Fruit fly (Drosophila melanogaster) whole organism, embryonic: ENCODE data around the gene Dred.

Experiments used
- Atf3 ChIP-seq: fragments of 200-800 bp; sonication (Bioruptor generic); optimal IDR thresholded peaks from 3 replicates; lab custom pipeline; 2016; ENCODE audit warnings: missing biosample characterization, missing genetic modification characterization
- B-H2 ChIP-seq: fragments of 200-800 bp; sonication (Bioruptor generic); optimal IDR thresholded peaks from 2 replicates; lab custom pipeline; 2018; ENCODE audit warnings: missing biosample characterization, mild to moderate bottlenecking, missing genetic modification characterization
- CG1024 ChIP-seq: fragments of 200-800 bp; sonication (Bioruptor generic); IDR thresholded peaks from 2 replicates; pipeline ENCODE4 v1.3.6; 2022; ENCODE audit warnings: missing biosample characterization, missing genetic modification characterization
- CG10959 ChIP-seq: fragments of 200-800 bp; sonication (Bioruptor generic); IDR thresholded peaks from 2 replicates; pipeline ENCODE4 v1.3.6; 2022; ENCODE audit warnings: missing biosample characterization, missing genetic modification characterization
- CG10979 ChIP-seq: fragments of 200-800 bp; sonication (Bioruptor generic); optimal IDR thresholded peaks from 2 replicates; lab custom pipeline; 2018; ENCODE audit warnings: missing biosample characterization, mild to moderate bottlenecking, missing genetic modification characterization, moderate library complexity
- CG11085 ChIP-seq: fragments of 200-800 bp; sonication (Bioruptor generic); IDR thresholded peaks from 2 replicates; pipeline ENCODE4 v1.3.6; 2022; ENCODE audit warnings: missing biosample characterization, missing genetic modification characterization
- CG11456 ChIP-seq: fragments of 200-800 bp; sonication (Bioruptor generic); IDR thresholded peaks from 3 replicates; pipeline ENCODE4 v1.3.6; 2022; ENCODE audit warnings: missing biosample characterization, missing genetic modification characterization
- CG11504 ChIP-seq: fragments of 200-800 bp; sonication (Bioruptor generic); optimal IDR thresholded peaks from 3 replicates; lab custom pipeline; 2019; ENCODE audit warnings: missing biosample characterization, mild to moderate bottlenecking, missing genetic modification characterization, moderate library complexity
- CG12659 ChIP-seq: fragments of 200-800 bp; sonication (Bioruptor generic); optimal IDR thresholded peaks from 3 replicates; lab custom pipeline; 2017; ENCODE audit warnings: mild to moderate bottlenecking, missing biosample characterization, missing genetic modification reagents, missing genetic modification characterization
- CG13624 ChIP-seq: fragments of 200-800 bp; sonication (Bioruptor generic); optimal IDR thresholded peaks from 2 replicates; lab custom pipeline; 2016; ENCODE audit warnings: missing biosample characterization, missing genetic modification characterization
- CG14014 ChIP-seq: fragments of 200-800 bp; sonication (Bioruptor generic); IDR thresholded peaks from 2 replicates; pipeline ENCODE4 v1.3.6; 2022; ENCODE audit warnings: missing biosample characterization, missing genetic modification characterization
- CG14710 ChIP-seq: fragments of 200-800 bp; sonication (Bioruptor generic); optimal IDR thresholded peaks from 3 replicates; lab custom pipeline; 2019; ENCODE audit warnings: missing biosample characterization, mild to moderate bottlenecking, missing genetic modification characterization, moderate library complexity
- CG16813 ChIP-seq: fragments of 200-800 bp; sonication (Bioruptor generic); IDR thresholded peaks from 3 replicates; pipeline ENCODE4 v1.3.6; 2022; ENCODE audit warnings: missing biosample characterization, missing genetic modification characterization; ENCODE audit not compliant: partially characterized antibody
- CG2202 ChIP-seq: fragments of 200-800 bp; sonication (Bioruptor generic); optimal IDR thresholded peaks from 2 replicates; lab custom pipeline; 2018; ENCODE audit warnings: missing biosample characterization, mild to moderate bottlenecking, missing genetic modification characterization
- CG2889 ChIP-seq: fragments of 200-800 bp; sonication (Bioruptor generic); IDR thresholded peaks from 3 replicates; pipeline ENCODE4 v1.3.6; 2022; ENCODE audit warnings: missing biosample characterization, missing genetic modification characterization
- CG32772 ChIP-seq: fragments of 200-800 bp; sonication (Bioruptor generic); IDR thresholded peaks from 2 replicates; pipeline ENCODE4 v1.3.6; 2022; ENCODE audit warnings: missing biosample characterization, missing genetic modification characterization
- CG33213 ChIP-seq: fragments of 200-800 bp; sonication (Bioruptor generic); optimal IDR thresholded peaks from 3 replicates; lab custom pipeline; 2016; ENCODE audit warnings: missing biosample characterization, missing genetic modification characterization
- CG42726 ChIP-seq: fragments of 200-800 bp; sonication (Bioruptor generic); IDR thresholded peaks from 2 replicates; pipeline ENCODE4 v1.3.6; 2022; ENCODE audit warnings: missing biosample characterization, missing genetic modification characterization; ENCODE audit not compliant: partially characterized antibody
- CG4328 ChIP-seq: fragments of 200-800 bp; sonication (Bioruptor generic); optimal IDR thresholded peaks from 3 replicates; lab custom pipeline; 2017; ENCODE audit warnings: missing biosample characterization, missing genetic modification reagents, missing genetic modification characterization
- CG8765 ChIP-seq: fragments of 200-800 bp; sonication (Bioruptor generic); IDR thresholded peaks from 2 replicates; pipeline ENCODE4 v1.3.6; 2022; ENCODE audit warnings: missing biosample characterization, missing genetic modification characterization
- CG9876 ChIP-seq: fragments of 200-800 bp; sonication (Bioruptor generic); optimal IDR thresholded peaks from 2 replicates; lab custom pipeline; 2016; ENCODE audit warnings: missing biosample characterization, missing genetic modification characterization
- Dp ChIP-seq: fragments of 200-800 bp; sonication (Bioruptor generic); optimal IDR thresholded peaks from 2 replicates; lab custom pipeline; 2018; ENCODE audit warnings: missing biosample characterization, mild to moderate bottlenecking, missing genetic modification characterization, moderate library complexity
- GATAe ChIP-seq: fragments of 200-800 bp; sonication (Bioruptor generic); conservative IDR thresholded peaks from 2 replicates; pipeline ENCODE4 v1.3.6; 2022; ENCODE audit warnings: missing biosample characterization, missing genetic modification characterization
- HLHmδ ChIP-seq: fragments of 200-800 bp; sonication (Bioruptor generic); optimal IDR thresholded peaks from 2 replicates; lab custom pipeline; 2018; ENCODE audit warnings: missing biosample characterization, mild to moderate bottlenecking, missing genetic modification characterization, moderate library complexity
- Hr3 ChIP-seq: fragments of 200-800 bp; sonication (Bioruptor generic); optimal IDR thresholded peaks from 3 replicates; lab custom pipeline; 2016; ENCODE audit warnings: missing biosample characterization, missing genetic modification characterization
- Hsf ChIP-seq: fragments of 200-800 bp; sonication (Bioruptor generic); optimal IDR thresholded peaks from 3 replicates; lab custom pipeline; 2016; ENCODE audit warnings: missing biosample characterization, missing genetic modification characterization
- MTF-1 ChIP-seq: fragments of 200-800 bp; sonication (Bioruptor generic); optimal IDR thresholded peaks from 2 replicates; lab custom pipeline; 2018; ENCODE audit warnings: missing biosample characterization, mild to moderate bottlenecking, missing genetic modification characterization, borderline replicate concordance
- Myb ChIP-seq: fragments of 200-800 bp; sonication (Bioruptor generic); optimal IDR thresholded peaks from 2 replicates; lab custom pipeline; 2016; ENCODE audit warnings: missing biosample characterization, missing genetic modification characterization
- Ravus ChIP-seq: fragments of 200-800 bp; sonication (Bioruptor generic); IDR thresholded peaks from 2 replicates; pipeline ENCODE4 v1.3.6; 2022; ENCODE audit warnings: missing biosample characterization, missing genetic modification characterization
- Rfx ChIP-seq: fragments of 200-800 bp; sonication (Bioruptor generic); IDR thresholded peaks from 2 replicates; pipeline ENCODE4 v1.3.6; 2022; ENCODE audit warnings: missing biosample characterization, missing genetic modification characterization
- Stat92E ChIP-seq, 3 experiments: fragments of >200 bp in 2 of 3; fragments of 200-800 bp in 1 of 3; sonication (Bioruptor generic) in 1 of 3; optimal IDR thresholded peaks; 2 replicates each; lab custom pipeline; 2017 to 2019; ENCODE audit warnings: missing biosample characterization in 3 of 3, missing genetic modification characterization in 3 of 3, mild to moderate bottlenecking in 1 of 3, moderate library complexity in 1 of 3
- Xbp1 ChIP-seq: fragments of 200-800 bp; sonication (Bioruptor generic); optimal IDR thresholded peaks from 3 replicates; lab custom pipeline; 2016; ENCODE audit warnings: missing biosample characterization, mild to moderate bottlenecking, missing genetic modification characterization
- aop ChIP-seq: fragments of 200-800 bp; sonication (Bioruptor generic); IDR thresholded peaks from 2 replicates; pipeline ENCODE4 v1.3.6; 2022; ENCODE audit warnings: missing biosample characterization, missing genetic modification characterization
- dpn ChIP-seq, 2 experiments: fragments of 200-800 bp; sonication (Bioruptor generic); optimal IDR thresholded peaks; 3 replicates each; lab custom pipeline; 2016; ENCODE audit warnings: missing biosample characterization in 2 of 2, missing genetic modification characterization in 2 of 2
- gfzf ChIP-seq: fragments of 200-800 bp; sonication (Bioruptor generic); optimal IDR thresholded peaks from 2 replicates; lab custom pipeline; 2016; ENCODE audit warnings: missing biosample characterization, mild to moderate bottlenecking, missing genetic modification characterization, moderate library complexity
- hb ChIP-seq: fragments of 200-800 bp; sonication (Bioruptor generic); IDR thresholded peaks from 3 replicates; pipeline ENCODE4 v1.3.6; 2022; ENCODE audit warnings: missing biosample characterization, missing genetic modification characterization; ENCODE audit not compliant: partially characterized antibody
- kay ChIP-seq: fragments of 200-800 bp; sonication (Bioruptor generic); optimal IDR thresholded peaks from 2 replicates; lab custom pipeline; 2016; ENCODE audit warnings: missing biosample characterization, missing genetic modification characterization
- kni ChIP-seq: fragments of 200-800 bp; sonication (Bioruptor generic); optimal IDR thresholded peaks from 3 replicates; lab custom pipeline; 2017; ENCODE audit warnings: mild to moderate bottlenecking, missing biosample characterization, missing genetic modification reagents, missing genetic modification characterization
- luna ChIP-seq: fragments of 200-800 bp; sonication (Bioruptor generic); optimal IDR thresholded peaks from 2 replicates; lab custom pipeline; 2016; ENCODE audit warnings: missing biosample characterization, missing genetic modification characterization
- nerfin-1 ChIP-seq: fragments of 200-800 bp; sonication (Bioruptor generic); optimal IDR thresholded peaks from 3 replicates; lab custom pipeline; 2019; ENCODE audit warnings: missing biosample characterization, mild to moderate bottlenecking, missing genetic modification characterization, moderate library complexity
- nerfin-2 ChIP-seq: fragments of 200-800 bp; sonication (Bioruptor generic); IDR thresholded peaks from 2 replicates; pipeline ENCODE4 v1.3.6; 2022; ENCODE audit warnings: missing biosample characterization, missing genetic modification characterization; ENCODE audit not compliant: partially characterized antibody
- pzg ChIP-seq: fragments of 200-800 bp; sonication (Bioruptor generic); optimal IDR thresholded peaks from 3 replicates; lab custom pipeline; 2018; ENCODE audit warnings: missing biosample characterization, mild to moderate bottlenecking, missing genetic modification characterization, moderate library complexity
- ro ChIP-seq: fragments of 200-800 bp; sonication (Bioruptor generic); IDR thresholded peaks from 2 replicates; pipeline ENCODE4 v1.3.6; 2022; ENCODE audit warnings: missing biosample characterization, missing genetic modification characterization
- sens ChIP-seq: fragments of 200-800 bp; sonication (Bioruptor generic); peaks from one replicate; lab custom pipeline; 2016; ENCODE audit warnings: missing biosample characterization, missing genetic modification characterization
- shn ChIP-seq: fragments of 200-800 bp; sonication (Bioruptor generic); optimal IDR thresholded peaks from 3 replicates; lab custom pipeline; 2016; ENCODE audit warnings: missing biosample characterization, missing genetic modification characterization
- slp2 ChIP-seq: fragments of 200-800 bp; sonication (Bioruptor generic); optimal IDR thresholded peaks from 2 replicates; lab custom pipeline; 2016; ENCODE audit warnings: missing biosample characterization, missing genetic modification characterization
- sr ChIP-seq: fragments of 200-800 bp; sonication (Bioruptor generic); IDR thresholded peaks from 3 replicates; pipeline ENCODE4 v1.3.6; 2022; ENCODE audit warnings: missing biosample characterization, missing genetic modification characterization
- tgo ChIP-seq: fragments of 200-800 bp; sonication (Bioruptor generic); IDR thresholded peaks from 3 replicates; pipeline ENCODE4 v1.3.6; 2022; ENCODE audit warnings: missing biosample characterization, missing genetic modification characterization
- ttk ChIP-seq: fragments of 200-800 bp; sonication (Bioruptor generic); IDR thresholded peaks from 2 replicates; pipeline ENCODE4 v2.1.2; 2022; ENCODE audit warnings: missing biosample characterization, missing genetic modification characterization
- wdn ChIP-seq: fragments of 200-800 bp; sonication (Bioruptor generic); IDR thresholded peaks from 2 replicates; pipeline ENCODE4 v1.3.6; 2022; ENCODE audit warnings: missing biosample characterization, missing genetic modification characterization

Dred gene

DNA sequence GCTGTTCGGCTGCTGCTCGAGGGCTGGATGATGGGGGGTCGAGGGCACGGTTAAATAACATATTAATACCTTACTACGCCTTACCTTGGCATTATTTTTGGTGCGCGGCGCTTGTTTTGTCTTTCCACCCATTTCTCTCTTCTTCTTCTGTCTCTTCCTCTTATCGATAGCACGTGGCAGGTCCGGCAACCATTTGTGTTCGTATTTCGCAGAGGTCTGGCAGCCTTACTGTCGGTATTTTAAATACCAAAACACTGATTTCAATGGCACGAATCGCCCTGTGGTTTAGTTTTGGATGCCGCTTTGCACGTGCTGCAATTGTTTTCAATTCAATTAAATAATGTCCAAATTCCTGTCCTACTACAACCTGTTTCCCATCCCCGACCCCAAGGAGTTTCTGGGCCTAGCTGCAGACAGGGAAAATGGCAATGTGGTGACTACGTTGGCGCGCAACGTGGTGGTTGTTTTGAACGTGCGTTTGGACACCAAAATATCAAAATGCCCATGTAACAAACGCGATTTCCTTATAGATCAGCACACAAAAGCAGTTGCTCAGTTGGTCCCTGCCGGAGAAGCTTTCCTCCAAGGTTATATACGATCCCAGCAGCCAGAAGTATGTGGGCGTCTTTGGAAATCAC, 8.2 kb upstream of the Dred start, which contains the start of the genes Ltn1 and CG9300:
Ltn1 (minus strand) TSS at position 155 of the 638 bp plus-strand sequence.
CG9300 (plus strand) TSS at position 285 of the 638 bp plus-strand sequence.
- TF ChIP-seq CG11504 (no peak), sens (peak; percentile 93), sr (GFP tag; lab: Robert Waterston, UW) (no peak), nerfin-1 (tag; lab: Kevin White, UChicago) (no peak), CG16813 (GFP tag; lab: Robert Waterston, UW) (peak; percentile 51; the same call in 2 of the 3 replicates), CG11456 (GFP tag; lab: Robert Waterston, UW) (no peak), CG14710 (no peak), Stat92E (GFP tag; optimal IDR thresholded peaks at IDR 0.05; lab: Kevin White, UChicago) (no peak), CG2889 (GFP tag; lab: Robert Waterston, UW) (no peak), ro (GFP tag; lab: Robert Waterston, UW) (no peak), slp2 (GFP tag; lab: Kevin White, UChicago) (no peak), CG4328 (no peak), Hsf (GFP tag; lab: Kevin White, UChicago) (peak; percentile 17), CG2202 (tag; lab: Kevin White, UChicago) (no peak), tgo (GFP tag; lab: Robert Waterston, UW) (no peak), aop (no peak), kay (GFP tag; lab: Kevin White, UChicago) (no peak), CG32772 (GFP tag; lab: Robert Waterston, UW) (no peak), B-H2 (GFP tag; lab: Kevin White, UChicago) (no peak), nerfin-2 (GFP tag; lab: Robert Waterston, UW) (no peak), CG13624 (GFP tag; lab: Kevin White, UChicago) (peak; percentile 77), Myb (GFP tag; lab: Kevin White, UChicago) (peak; percentile 37), Dp (GFP tag; lab: Kevin White, UChicago) (peak; percentile 65), dpn (GFP tag; optimal IDR thresholded peaks at IDR 0.05; lab: Kevin White, UChicago) (peak; percentile 30 to 35), HLHmδ (GFP tag; lab: Kevin White, UChicago) (peak; percentile 74), MTF-1 (GFP tag; lab: Kevin White, UChicago) (no peak), CG12659 (GFP tag; lab: Kevin White, UChicago) (peak; percentile 77), Atf3 (no peak), CG1024 (GFP tag; lab: Robert Waterston, UW) (no peak), GATAe (GFP tag; lab: Robert Waterston, UW) (no peak), CG33213 (GFP tag; lab: Kevin White, UChicago) (peak; percentile 40), ttk (no peak), CG11085 (GFP tag; lab: Robert Waterston, UW) (no peak), luna (GFP tag; lab: Kevin White, UChicago) (no peak), CG10959 (GFP tag; lab: Robert Waterston, UW) (no peak), gfzf (peak; percentile 52), hb (GFP tag; lab: Robert Waterston, UW) (no peak), Xbp1 (peak; percentile 33), shn (GFP tag; lab: Kevin White, UChicago) (peak; percentile 30), wdn (GFP tag; lab: Robert Waterston, UW) (peak; percentile 52; the same call in 1 of the 2 replicates), CG9876 (GFP tag; lab: Kevin White, UChicago) (no peak), Hr3 (GFP tag; lab: Kevin White, UChicago) (no peak), CG42726 (GFP tag; lab: Robert Waterston, UW) (peak; percentile 51; the same call in 1 of the 2 replicates), kni (no peak), CG8765 (no peak), pzg (GFP tag; lab: Kevin White, UChicago) (peak; percentile 95), CG10979 (tag; lab: Kevin White, UChicago) (no peak), Rfx (peak; percentile 58), CG14014 (no peak), Ravus (no peak)
